Worm (Caenorhabditis elegans) whole organism, midembryonic: ENCODE measurements around the gene C18C4.7.

ENCODE experiments used
- T22C8.4 ChIP-seq: fragments of 200-800 bp; sonication (Bioruptor generic); IDR thresholded peaks from 2 replicates; pipeline ENCODE4 v1.3.6; 2022; ENCODE audit warnings: missing genetic modification characterization, missing compliant biosample characterization
- ref-1 ChIP-seq: fragments of 200-800 bp; sonication (Bioruptor generic); conservative IDR thresholded peaks from 2 replicates; pipeline ENCODE4 v1.3.6; 2022; ENCODE audit warnings: missing genetic modification reagents, missing genetic modification characterization, missing compliant biosample characterization
- tab-1 ChIP-seq: fragments of 200-800 bp; sonication (Bioruptor generic); IDR thresholded peaks from 2 replicates; pipeline ENCODE4 v1.3.6; 2022; ENCODE audit warnings: missing genetic modification characterization, missing compliant biosample characterization
- ztf-23 ChIP-seq: fragments of 200-800 bp; sonication (Bioruptor generic); IDR thresholded peaks from 2 replicates; pipeline ENCODE4 v1.3.6; 2022; ENCODE audit warnings: missing genetic modification reagents, missing genetic modification characterization, missing compliant biosample characterization

- TF ChIP-seq tab-1 (GFP tag; lab: Robert Waterston, UW) (no peak), ztf-23 (GFP tag; lab: Robert Waterston, UW) (no peak), ref-1 (no peak), T22C8.4 (no peak)
These were observed 20.0 kb upstream of the C18C4.7 start for ce11 chrV:5587042-5587441.
